Worm (Caenorhabditis elegans): ENCODE measurements around the gene oac-52.

DNA sequence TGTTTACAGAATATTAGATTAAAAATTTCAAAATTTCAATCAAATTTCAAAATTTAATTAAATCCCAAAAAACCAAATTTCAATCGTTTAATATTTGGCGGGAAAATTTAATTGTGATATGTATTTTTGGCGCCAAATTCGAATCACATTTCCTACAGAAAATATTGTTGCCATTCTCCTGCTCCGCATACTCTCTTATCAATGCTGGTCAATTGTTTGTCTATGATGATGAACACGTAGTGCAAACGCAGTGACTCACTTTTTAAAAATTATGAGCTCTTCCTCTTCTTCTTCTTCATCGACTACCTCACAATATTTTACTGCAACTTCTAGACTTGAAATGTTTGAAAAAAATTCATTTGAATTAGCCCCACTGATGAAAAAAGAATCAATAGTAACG lies 20.0 kb downstream of the oac-52 start, which contains the start of gene trpl-2:
- TF ChIP-seq unc-130 (GFP tag; optimal IDR thresholded peaks at IDR 0.05) = no peak
- no peak for TF ChIP-seq F57A8.1 (GFP tag; optimal IDR thresholded peaks at IDR 0.05)
- no peak for TF ChIP-seq sdz-38 (tag; optimal IDR thresholded peaks at IDR 0.05)
- no peak for TF ChIP-seq pha-4 (tag; optimal IDR thresholded peaks at IDR 0.05)
- no peak for TF ChIP-seq B0035.1 (tag; optimal IDR thresholded peaks at IDR 0.05)
- no peak for TF ChIP-seq ztf-22 (GFP tag; optimal IDR thresholded peaks at IDR 0.05)
- no peak for TF ChIP-seq ZK185.1 (tag; optimal IDR thresholded peaks at IDR 0.05; ENCODE audit: poor library complexity, severe bottlenecking)
- TF ChIP-seq let-526 (GFP tag; IDR thresholded peaks at IDR 0.05) = no peak

Data from whole organism, young adult.